Worm (Caenorhabditis elegans): ENCODE results near the gene F20D12.12.

F20D12.12 gene

ce11 chrIV:7961889-7962342 lies 14.7 kb downstream of the F20D12.12 start (continued):
- TF ChIP-seq F49E8.2 (tag; optimal IDR thresholded peaks at IDR 0.05; ENCODE audit: borderline replicate concordance) (peak; percentile 94), F26F4.8 (GFP tag; conservative IDR thresholded peaks at IDR 0.05) (no peak), dmd-6 (GFP tag; IDR thresholded peaks at IDR 0.05) (no peak), D1046.2 (GFP tag; IDR thresholded peaks at IDR 0.05) (no peak), spr-1 (tag; optimal IDR thresholded peaks at IDR 0.05) (no peak), pqm-1 (tag; optimal IDR thresholded peaks at IDR 0.05) (no peak), ZK337.2 (GFP tag; IDR thresholded peaks at IDR 0.05) (no peak), nhr-42 (GFP tag; IDR thresholded peaks at IDR 0.05) (no peak), arid-1 (GFP tag; conservative IDR thresholded peaks at IDR 0.05) (peak; percentile 52; the same call in 1 of the 2 replicates), Y5F2A.4 (GFP tag; optimal IDR thresholded peaks at IDR 0.05) (peak; percentile 26), aha-1 (tag) (no peak), nhr-102 (tag; optimal IDR thresholded peaks at IDR 0.05) (no peak), ctbp-1 (GFP tag; IDR thresholded peaks at IDR 0.05) (peak; percentile 28; the same call in 1 of the 2 replicates), unc-39 (tag; optimal IDR thresholded peaks at IDR 0.05) (no peak), daf-16 (GFP tag; optimal IDR thresholded peaks at IDR 0.05) (no peak), daf-16 (tag; optimal IDR thresholded peaks at IDR 0.05) (no peak), F10B5.3 (tag; optimal IDR thresholded peaks at IDR 0.05) (no peak), zag-1 (tag; optimal IDR thresholded peaks at IDR 0.05) (no peak), unc-62 (GFP tag; optimal IDR thresholded peaks at IDR 0.05 in 1 of 2) (no peak), unc-62 (tag; optimal IDR thresholded peaks at IDR 0.05) (no peak), dpl-1 (GFP tag; optimal IDR thresholded peaks at IDR 0.05) (no peak), dve-1 (tag; optimal IDR thresholded peaks at IDR 0.05; ENCODE audit: insufficient read depth) (no peak), dmd-9 (GFP tag; IDR thresholded peaks at IDR 0.05) (no peak), hmg-1.1 (GFP tag; IDR thresholded peaks at IDR 0.05) (no peak), attf-4 (tag; optimal IDR thresholded peaks at IDR 0.05) (no peak), lsy-2 (tag; optimal IDR thresholded peaks at IDR 0.05) (no peak), hlh-30 (tag; optimal IDR thresholded peaks at IDR 0.05; ENCODE audit: insufficient read depth) (no peak), mxl-3 (GFP tag; optimal IDR thresholded peaks at IDR 0.05) (no peak), dmd-8 (GFP tag; IDR thresholded peaks at IDR 0.05) (0 out of 2 replicates have a peak, but pooled peaks have one; percentile 21), gei-8 (GFP tag; optimal IDR thresholded peaks at IDR 0.05) (peak; percentile 6), spr-3 (GFP tag; optimal IDR thresholded peaks at IDR 0.05) (no peak), nhr-25 (tag; optimal IDR thresholded peaks at IDR 0.05; ENCODE audit: borderline replicate concordance, insufficient read depth) (no peak), fkh-10 (GFP tag; optimal IDR thresholded peaks at IDR 0.05) (no peak), Y75B8A.6 (GFP tag; IDR thresholded peaks at IDR 0.05) (no peak), rbr-2 (tag; optimal IDR thresholded peaks at IDR 0.05) (no peak)

- TF ChIP-seq ces-1 (GFP tag; optimal IDR thresholded peaks at IDR 0.05): no peak
- TF ChIP-seq spr-1 (tag; optimal IDR thresholded peaks at IDR 0.05): no peak
- no peak for TF ChIP-seq nhr-48 (tag; optimal IDR thresholded peaks at IDR 0.05)
- TF ChIP-seq fos-1 (tag; optimal IDR thresholded peaks at IDR 0.05): no peak
- TF ChIP-seq snpc-1.2 (GFP tag; IDR thresholded peaks at IDR 0.05): no peak
- TF ChIP-seq F37D6.2 (tag; optimal IDR thresholded peaks at IDR 0.05): no peak
- TF ChIP-seq set-16 (GFP tag; IDR thresholded peaks at IDR 0.05): no peak
- no peak for TF ChIP-seq dpl-1 (GFP tag; optimal IDR thresholded peaks at IDR 0.05)
- no peak for TF ChIP-seq nhr-102 (tag; optimal IDR thresholded peaks at IDR 0.05)
- TF ChIP-seq saeg-2 (GFP tag; IDR thresholded peaks at IDR 0.05): no peak
- TF ChIP-seq gei-8 (GFP tag; optimal IDR thresholded peaks at IDR 0.05): no peak
- no peak for TF ChIP-seq mes-2 (tag; optimal IDR thresholded peaks at IDR 0.05; ENCODE audit: poor library complexity, severe bottlenecking)
- no peak for TF ChIP-seq lim-7 (GFP tag; IDR thresholded peaks at IDR 0.05)
- no peak for TF ChIP-seq daf-16 (GFP tag; optimal IDR thresholded peaks at IDR 0.05)
- no peak for TF ChIP-seq daf-16 (tag; optimal IDR thresholded peaks at IDR 0.05)
- TF ChIP-seq daf-8 (GFP tag; IDR thresholded peaks at IDR 0.05): no peak
- TF ChIP-seq sdz-12 (GFP tag; optimal IDR thresholded peaks at IDR 0.05): no peak
- TF ChIP-seq pqm-1 (tag; optimal IDR thresholded peaks at IDR 0.05): no peak
These were observed 19.8 kb downstream of the F20D12.12 start, which contains the start of gene F57H12.5 for ce11 chrIV:7967006-7967405. TSS of gene F57H12.5 (plus strand) at chrIV:7967306.

All from whole organism, L4 larva.